Fruit fly (Drosophila melanogaster) whole organism, embryonic: Measurements from ENCODE around the gene CG17786.
A peak's percentile ranks its signal among the peaks of the same experiment; 100 is the strongest.

Experiments
- B-H1 ChIP-seq: fragments of 200-800 bp; sonication (Bioruptor generic); IDR thresholded peaks from 3 replicates; pipeline ENCODE4 v1.3.6; 2022; ENCODE audit warnings: missing biosample characterization, missing genetic modification characterization
- CG10431 ChIP-seq: fragments of 200-800 bp; sonication (Bioruptor generic); optimal IDR thresholded peaks from 3 replicates; lab custom pipeline; 2018; ENCODE audit warnings: missing biosample characterization, mild to moderate bottlenecking, missing genetic modification characterization
- CG12104 ChIP-seq: fragments of 200-800 bp; sonication (Bioruptor generic); optimal IDR thresholded peaks from 3 replicates; lab custom pipeline; 2016; ENCODE audit warnings: missing biosample characterization, missing genetic modification characterization
- CG12942 ChIP-seq: fragments of 200-800 bp; sonication (Bioruptor generic); optimal IDR thresholded peaks from 3 replicates; lab custom pipeline; 2016; ENCODE audit warnings: missing biosample characterization, missing genetic modification characterization
- CG17186 ChIP-seq: fragments of 200-800 bp; sonication (Bioruptor generic); optimal IDR thresholded peaks from 3 replicates; lab custom pipeline; 2017; ENCODE audit warnings: missing biosample characterization, missing genetic modification reagents, missing genetic modification characterization
- CG17802 ChIP-seq: fragments of 200-800 bp; sonication (Bioruptor generic); optimal IDR thresholded peaks from 2 replicates; lab custom pipeline; 2018; ENCODE audit warnings: missing biosample characterization, mild to moderate bottlenecking, missing genetic modification characterization, moderate library complexity
- CG1832 ChIP-seq: fragments of 200-800 bp; sonication (Bioruptor generic); optimal IDR thresholded peaks from 2 replicates; lab custom pipeline; 2017; ENCODE audit warnings: missing biosample characterization, mild to moderate bottlenecking, missing genetic modification characterization, inconsistent platforms
- CG30403 ChIP-seq: fragments of 200-800 bp; sonication (Bioruptor generic); optimal IDR thresholded peaks from 3 replicates; lab custom pipeline; 2016; ENCODE audit warnings: missing biosample characterization, missing genetic modification characterization
- CG4820 ChIP-seq: fragments of 200-800 bp; sonication (Bioruptor generic); optimal IDR thresholded peaks from 3 replicates; lab custom pipeline; 2016; ENCODE audit warnings: missing biosample characterization, missing genetic modification characterization
- CG5245 ChIP-seq: fragments of 200-800 bp; sonication (Bioruptor generic); optimal IDR thresholded peaks from 3 replicates; lab custom pipeline; 2016; ENCODE audit warnings: missing biosample characterization, missing genetic modification characterization
- CG6765 ChIP-seq: fragments of 200-800 bp; sonication (Bioruptor generic); optimal IDR thresholded peaks from 3 replicates; lab custom pipeline; 2017; ENCODE audit warnings: missing biosample characterization, mild to moderate bottlenecking, missing genetic modification characterization
- CG7745 ChIP-seq: fragments of 200-800 bp; sonication (Bioruptor generic); optimal IDR thresholded peaks from 2 replicates; lab custom pipeline; 2018; ENCODE audit warnings: missing biosample characterization, mild to moderate bottlenecking, missing genetic modification characterization, moderate library complexity
- CG8290 ChIP-seq, 3 experiments: fragments of 200-800 bp; sonication (Bioruptor generic); optimal IDR thresholded peaks; 2 replicates each; lab custom pipeline; 2016 to 2019; ENCODE audit warnings: missing biosample characterization in 3 of 3, missing genetic modification characterization in 3 of 3, mild to moderate bottlenecking in 2 of 3, moderate library complexity in 1 of 3
- CG8924 ChIP-seq: fragments of 200-800 bp; optimal IDR thresholded peaks from 3 replicates; lab custom pipeline; 2019; ENCODE audit warnings: missing biosample characterization, mild to moderate bottlenecking, missing genetic modification characterization, moderate library complexity
- CG9817 ChIP-seq: fragments of 200-800 bp; sonication (Bioruptor generic); optimal IDR thresholded peaks from 2 replicates; lab custom pipeline; 2018; ENCODE audit warnings: missing biosample characterization, mild to moderate bottlenecking, missing genetic modification characterization, moderate library complexity
- CHES-1-like ChIP-seq: fragments of 200-800 bp; sonication (Bioruptor generic); optimal IDR thresholded peaks from 2 replicates; lab custom pipeline; 2016; ENCODE audit warnings: missing biosample characterization, missing genetic modification characterization
- CrebB ChIP-seq: fragments of 200-800 bp; sonication (Bioruptor generic); optimal IDR thresholded peaks from 3 replicates; lab custom pipeline; 2018; ENCODE audit warnings: missing biosample characterization, mild to moderate bottlenecking, missing genetic modification characterization
- Dad ChIP-seq: fragments of 200-800 bp; sonication (Bioruptor generic); optimal IDR thresholded peaks from 3 replicates; lab custom pipeline; 2016; ENCODE audit warnings: missing biosample characterization, missing genetic modification characterization
- Dp ChIP-seq: fragments of 200-800 bp; sonication (Bioruptor generic); optimal IDR thresholded peaks from 2 replicates; lab custom pipeline; 2018; ENCODE audit warnings: missing biosample characterization, mild to moderate bottlenecking, missing genetic modification characterization, moderate library complexity
- Drgx ChIP-seq: fragments of 200-800 bp; sonication (Bioruptor generic); IDR thresholded peaks from 2 replicates; pipeline ENCODE4 v1.3.6; 2022; ENCODE audit warnings: missing biosample characterization, missing genetic modification characterization
- HLHmδ ChIP-seq: fragments of 200-800 bp; sonication (Bioruptor generic); optimal IDR thresholded peaks from 2 replicates; lab custom pipeline; 2018; ENCODE audit warnings: missing biosample characterization, mild to moderate bottlenecking, missing genetic modification characterization, moderate library complexity
- Hmr ChIP-seq: fragments of 200-800 bp; sonication (Bioruptor generic); optimal IDR thresholded peaks from 3 replicates; lab custom pipeline; 2017; ENCODE audit warnings: mild to moderate bottlenecking, missing biosample characterization, missing genetic modification reagents, missing genetic modification characterization
- Hsf ChIP-seq: fragments of 200-800 bp; sonication (Bioruptor generic); optimal IDR thresholded peaks from 3 replicates; lab custom pipeline; 2016; ENCODE audit warnings: missing biosample characterization, missing genetic modification characterization
- Jarid2 ChIP-seq: fragments of 200-800 bp; sonication (Bioruptor generic); optimal IDR thresholded peaks from 3 replicates; lab custom pipeline; 2017; ENCODE audit warnings: mild to moderate bottlenecking, missing biosample characterization, missing genetic modification reagents, missing genetic modification characterization
- Med ChIP-seq: fragments of 200-800 bp; sonication (Bioruptor generic); peaks from one replicate; lab custom pipeline; 2016; ENCODE audit warnings: missing biosample characterization, missing genetic modification characterization, mild to moderate bottlenecking, inconsistent platforms, moderate library complexity
- Mes4 ChIP-seq: fragments of 200-800 bp; sonication (Bioruptor generic); optimal IDR thresholded peaks from 2 replicates; lab custom pipeline; 2016; ENCODE audit warnings: missing biosample characterization, missing genetic modification characterization
- NC2β ChIP-seq: fragments of 200-800 bp; sonication (Bioruptor generic); optimal IDR thresholded peaks from 2 replicates; lab custom pipeline; 2016; ENCODE audit warnings: missing biosample characterization, missing genetic modification characterization
- Oaz ChIP-seq: fragments of 200-800 bp; sonication (Bioruptor generic); IDR thresholded peaks from 2 replicates; pipeline ENCODE4 v1.3.6; 2022; ENCODE audit warnings: missing biosample characterization, missing genetic modification characterization
- Sin3A ChIP-seq: fragments of >200 bp; optimal IDR thresholded peaks from 2 replicates; lab custom pipeline; 2018
- Trl ChIP-seq, 3 experiments: fragments of >200 bp in 2 of 3; fragments of 200-800 bp in 1 of 3; sonication (Bioruptor generic) in 1 of 3; optimal IDR thresholded peaks; 2 replicates in 1 of 3; 3 replicates in 2 of 3; lab custom pipeline; 2016 to 2017; ENCODE audit warnings: missing biosample characterization in 1 of 3, missing genetic modification characterization in 1 of 3
- cas ChIP-seq: fragments of 200-800 bp; sonication (Bioruptor generic); IDR thresholded peaks from 2 replicates; pipeline ENCODE4 v1.3.6; 2022; ENCODE audit warnings: missing biosample characterization, missing genetic modification characterization
- chinmo ChIP-seq: fragments of 200-800 bp; sonication (Bioruptor generic); IDR thresholded peaks from 4 replicates; pipeline ENCODE4 v1.3.6; 2022; ENCODE audit warnings: missing biosample characterization, missing genetic modification characterization; ENCODE audit not compliant: partially characterized antibody
- dm ChIP-seq: fragments of 200-800 bp; sonication (Bioruptor generic); optimal IDR thresholded peaks from 3 replicates; lab custom pipeline; 2016; ENCODE audit warnings: missing biosample characterization, missing genetic modification characterization
- dpn ChIP-seq, 2 experiments: fragments of 200-800 bp; sonication (Bioruptor generic); optimal IDR thresholded peaks; 3 replicates each; lab custom pipeline; 2016; ENCODE audit warnings: missing biosample characterization in 2 of 2, missing genetic modification characterization in 2 of 2
- eve ChIP-seq, 2 experiments: fragments of >200 bp; optimal IDR thresholded peaks; 2 replicates each; lab custom pipeline; 2017; ENCODE audit warnings: missing biosample characterization in 2 of 2, missing genetic modification characterization in 2 of 2
- hbn ChIP-seq: fragments of 200-800 bp; sonication (Bioruptor generic); IDR thresholded peaks from 2 replicates; pipeline ENCODE4 v1.3.6; 2022; ENCODE audit warnings: missing biosample characterization, missing genetic modification characterization; ENCODE audit not compliant: partially characterized antibody
- ind ChIP-seq: fragments of 200-800 bp; sonication (Bioruptor generic); optimal IDR thresholded peaks from 3 replicates; lab custom pipeline; 2016; ENCODE audit warnings: missing biosample characterization, missing genetic modification characterization
- ken ChIP-seq: fragments of 200-800 bp; sonication (Bioruptor generic); IDR thresholded peaks from 3 replicates; pipeline ENCODE4 v1.3.6; 2022; ENCODE audit warnings: missing biosample characterization, missing genetic modification characterization
- kni ChIP-seq: fragments of 200-800 bp; sonication (Bioruptor generic); optimal IDR thresholded peaks from 3 replicates; lab custom pipeline; 2017; ENCODE audit warnings: mild to moderate bottlenecking, missing biosample characterization, missing genetic modification reagents, missing genetic modification characterization
- mirr ChIP-seq: fragments of 200-800 bp; sonication (Bioruptor generic); optimal IDR thresholded peaks from 3 replicates; lab custom pipeline; 2018; ENCODE audit warnings: missing biosample characterization, mild to moderate bottlenecking, missing genetic modification characterization
- nerfin-1 ChIP-seq: fragments of 200-800 bp; sonication (Bioruptor generic); optimal IDR thresholded peaks from 3 replicates; lab custom pipeline; 2019; ENCODE audit warnings: missing biosample characterization, mild to moderate bottlenecking, missing genetic modification characterization, moderate library complexity
- onecut ChIP-seq: fragments of 200-800 bp; sonication (Bioruptor generic); IDR thresholded peaks from 2 replicates; pipeline ENCODE4 v1.3.6; 2022; ENCODE audit warnings: missing biosample characterization, missing genetic modification characterization
- prd ChIP-seq, 3 experiments: fragments of >200 bp in 2 of 3; fragments of 200-800 bp in 1 of 3; sonication (Bioruptor generic) in 1 of 3; optimal IDR thresholded peaks in 2 of 3; IDR thresholded peaks in 1 of 3; 2 replicates in 2 of 3; 3 replicates in 1 of 3; pipeline versions ENCODE4 v1.3.6 to Lab custom; 2017 to 2022; ENCODE audit warnings: missing biosample characterization in 1 of 3, missing genetic modification characterization in 1 of 3
- run ChIP-seq: fragments of 200-800 bp; sonication (Bioruptor generic); optimal IDR thresholded peaks from 3 replicates; lab custom pipeline; 2018; ENCODE audit warnings: missing biosample characterization, mild to moderate bottlenecking, missing genetic modification characterization
- scrt ChIP-seq: fragments of 200-800 bp; sonication (Bioruptor generic); optimal IDR thresholded peaks from 2 replicates; lab custom pipeline; 2018; ENCODE audit warnings: missing biosample characterization, mild to moderate bottlenecking, missing genetic modification characterization, moderate library complexity
- sens-2 ChIP-seq: fragments of 200-800 bp; sonication (Bioruptor generic); IDR thresholded peaks from 2 replicates; pipeline ENCODE4 v1.3.6; 2022; ENCODE audit warnings: missing biosample characterization, missing genetic modification characterization
- sima ChIP-seq: fragments of 200-800 bp; sonication (Bioruptor generic); optimal IDR thresholded peaks from 2 replicates; lab custom pipeline; 2016; ENCODE audit warnings: missing biosample characterization, missing genetic modification characterization
- zen2 ChIP-seq: fragments of 200-800 bp; sonication (Bioruptor generic); IDR thresholded peaks from 3 replicates; pipeline ENCODE4 v1.3.6; 2022; ENCODE audit warnings: missing biosample characterization, missing genetic modification characterization; ENCODE audit not compliant: partially characterized antibody

Gene CG17786

dm6 chr3R:24264414-24265363, 46.2 kb upstream of the CG17786 start:
- TF ChIP-seq CHES-1-like (GFP tag; lab: Kevin White, UChicago) (no peak), Jarid2 (no peak), Hsf (GFP tag; lab: Kevin White, UChicago) (no peak), mirr (GFP tag; lab: Kevin White, UChicago) (no peak), zen2 (no peak), ind (GFP tag; lab: Kevin White, UChicago) (no peak), CG30403 (no peak), Oaz (GFP tag; lab: Robert Waterston, UW) (no peak), CG7745 (tag; lab: Kevin White, UChicago) (no peak), Hmr (GFP tag; lab: Kevin White, UChicago) (no peak), CG17802 (tag; lab: Kevin White, UChicago) (no peak), NC2β (GFP tag; lab: Kevin White, UChicago) (no peak), hbn (no peak), kni (no peak), eve (GFP tag; optimal IDR thresholded peaks at IDR 0.05; lab: Kevin White, UChicago) (peak in 1 of 2 experiments; percentile 16), scrt (GFP tag; lab: Kevin White, UChicago) (peak; percentile 96), CG4820 (GFP tag; lab: Kevin White, UChicago) (no peak), cas (GFP tag; lab: Robert Waterston, UW) (no peak), nerfin-1 (tag; lab: Kevin White, UChicago) (no peak), dm (no peak), CG10431 (GFP tag; lab: Kevin White, UChicago) (no peak), Med (peak; percentile 51), CG12104 (GFP tag; lab: Kevin White, UChicago) (no peak), CG6765 (no peak), CG17186 (GFP tag; lab: Kevin White, UChicago) (no peak), CG5245 (GFP tag; lab: Kevin White, UChicago) (no peak), Drgx (no peak), onecut (no peak), ken (GFP tag; lab: Robert Waterston, UW) (no peak), CG1832 (no peak), prd (optimal IDR thresholded peaks at IDR 0.05; lab: Kevin White, UChicago) (no peak), prd (GFP tag; IDR thresholded peaks at IDR 0.05; lab: Robert Waterston, UW) (no peak), B-H1 (GFP tag; lab: Robert Waterston, UW) (no peak), Sin3A (lab: Kevin White, UChicago) (no peak), sens-2 (GFP tag; lab: Robert Waterston, UW) (no peak), Dp (no peak), Trl (optimal IDR thresholded peaks at IDR 0.05; lab: Kevin White, UChicago) (no peak), Trl (GFP tag; optimal IDR thresholded peaks at IDR 0.05; lab: Kevin White, UChicago) (no peak), CrebB (tag; lab: Kevin White, UChicago) (no peak), HLHmδ (GFP tag; lab: Kevin White, UChicago) (no peak), CG8290 (GFP tag; optimal IDR thresholded peaks at IDR 0.05; lab: Kevin White, UChicago) (no peak), CG8290 (tag; optimal IDR thresholded peaks at IDR 0.05; lab: Kevin White, UChicago) (peak in 1 of 2 experiments; percentile 9), run (tag; lab: Kevin White, UChicago) (no peak), CG12942 (GFP tag; lab: Kevin White, UChicago) (no peak), sima (GFP tag; lab: Kevin White, UChicago) (no peak), CG8924 (tag; lab: Kevin White, UChicago) (no peak), Dad (GFP tag; lab: Kevin White, UChicago) (no peak), CG9817 (no peak), dpn (GFP tag; optimal IDR thresholded peaks at IDR 0.05; lab: Kevin White, UChicago) (no peak), Mes4 (no peak), chinmo (0 out of 4 replicates have a peak, but pooled peaks have one; percentile 16)
